In the genomic region with DNA sequence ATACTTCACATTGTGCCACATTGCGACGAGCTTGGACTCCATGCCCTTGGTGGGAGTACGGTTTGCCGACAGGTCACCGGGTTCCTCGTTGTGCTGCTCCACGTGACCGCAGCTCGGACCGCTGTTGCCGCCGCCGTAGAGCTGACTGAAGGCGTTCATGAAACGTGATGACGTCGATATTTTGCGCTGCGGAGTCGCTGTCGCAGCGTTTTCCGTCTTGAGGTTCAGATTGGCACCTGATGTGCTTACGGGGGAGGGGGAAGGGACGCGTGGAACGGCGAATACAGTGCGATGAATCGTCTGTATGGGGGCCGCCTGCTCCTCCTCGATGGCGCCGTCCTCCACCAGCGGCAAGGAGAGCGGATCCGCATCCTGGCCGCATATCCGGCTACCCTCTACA, we compare ENCODE assay signal across 2 fruit fly cellular contexts.
TF ChIP-seq lines count a peak whose summit lies in the region.

No protein-coding gene starts in this region.

- TF ChIP-seq CTCF in whole organism, embryonic (GFP tag; optimal IDR thresholded peaks at IDR 0.05; lab: Kevin White, UChicago), result no peak

TF ChIP-seq in whole organism, adult, 20 proteins besides CTCF, POLR2A, EP300 and RAD21:
- TF ChIP-seq CG1620 (GFP tag; optimal IDR thresholded peaks at IDR 0.05; lab: Kevin White, UChicago) (no peak), tj (GFP tag; optimal IDR thresholded peaks at IDR 0.05; lab: Kevin White, UChicago) (peak; percentile 100), cnc (optimal IDR thresholded peaks at IDR 0.05; lab: Kevin White, UChicago) (no peak), CG7101 (tag; optimal IDR thresholded peaks at IDR 0.05; lab: Kevin White, UChicago) (no peak), ovo (GFP tag; optimal IDR thresholded peaks at IDR 0.05; lab: Kevin White, UChicago) (no peak), CG7045 (GFP tag; optimal IDR thresholded peaks at IDR 0.05; lab: Kevin White, UChicago) (no peak), CG14711 (tag; optimal IDR thresholded peaks at IDR 0.05; lab: Kevin White, UChicago) (no peak), Clk (GFP tag; optimal IDR thresholded peaks at IDR 0.05; lab: Kevin White, UChicago) (no peak), kay (GFP tag; lab: Kevin White, UChicago; ENCODE audit: borderline replicate concordance) (no peak), Crg-1 (GFP tag; optimal IDR thresholded peaks at IDR 0.05; lab: Kevin White, UChicago) (no peak), toe (GFP tag; optimal IDR thresholded peaks at IDR 0.05; lab: Kevin White, UChicago) (no peak), cic (GFP tag; optimal IDR thresholded peaks at IDR 0.05; lab: Kevin White, UChicago) (no peak), CG5204 (GFP tag; optimal IDR thresholded peaks at IDR 0.05; lab: Kevin White, UChicago) (no peak), Mnt (GFP tag; optimal IDR thresholded peaks at IDR 0.05; lab: Kevin White, UChicago) (peak; percentile 10), CG12768 (GFP tag; optimal IDR thresholded peaks at IDR 0.05; lab: Kevin White, UChicago) (no peak), Hr96 (GFP tag; optimal IDR thresholded peaks at IDR 0.05; lab: Kevin White, UChicago) (no peak)
TF ChIP-seq in whole organism, adult: peak in this region for 2.

TF ChIP-seq in whole organism, embryonic, 481 proteins besides CTCF, POLR2A, EP300 and RAD21:
- TF ChIP-seq CG17186 (GFP tag; optimal IDR thresholded peaks at IDR 0.05; lab: Kevin White, UChicago) (no peak), lov (optimal IDR thresholded peaks at IDR 0.05; lab: Kevin White, UChicago) (no peak), lov (GFP tag; IDR thresholded peaks at IDR 0.05; lab: Robert Waterston, UW) (0 out of 3 replicates have a peak, but pooled peaks have one; percentile 22), CG12299 (tag; optimal IDR thresholded peaks at IDR 0.05; lab: Kevin White, UChicago) (no peak), so (GFP tag; IDR thresholded peaks at IDR 0.05; lab: Robert Waterston, UW) (no peak), CG13894 (tag; optimal IDR thresholded peaks at IDR 0.05; lab: Kevin White, UChicago) (no peak), amos (GFP tag; IDR thresholded peaks at IDR 0.05; lab: Robert Waterston, UW; ENCODE audit: partially characterized antibody) (0 out of 2 replicates have a peak, but pooled peaks have one; percentile 5)
